Worm (Caenorhabditis elegans) whole organism, mixed stage, embryonic: ENCODE results near the gene F23H11.2.

ENCODE experiments used
- ces-1 ChIP-seq: fragments of 150-350 bp; optimal IDR thresholded peaks from 2 replicates; lab custom pipeline; 2014; ENCODE audit warnings: missing biosample characterization, missing genetic modification reagents, missing genetic modification characterization
- flh-1 ChIP-seq: fragments of 200-800 bp; sonication (Bioruptor generic); optimal IDR thresholded peaks from 2 replicates; lab custom pipeline; 2018; ENCODE audit warnings: mild to moderate bottlenecking, missing genetic modification characterization, moderate library complexity, missing compliant biosample characterization
- lin-13 ChIP-seq: fragments of 150-350 bp; optimal IDR thresholded peaks from 2 replicates; lab custom pipeline; 2014; ENCODE audit warnings: missing biosample characterization, missing genetic modification characterization
- lsy-2 ChIP-seq: fragments of 150-350 bp; optimal IDR thresholded peaks from 2 replicates; lab custom pipeline; 2014; ENCODE audit warnings: missing biosample characterization, missing genetic modification characterization
- mab-5 ChIP-seq: fragments of 150-350 bp; optimal IDR thresholded peaks from 2 replicates; lab custom pipeline; 2014; ENCODE audit warnings: missing biosample characterization, missing genetic modification characterization
- mep-1 ChIP-seq: fragments of 150-350 bp; optimal IDR thresholded peaks from 2 replicates; lab custom pipeline; 2017; ENCODE audit warnings: missing biosample characterization, missing genetic modification reagents, missing genetic modification characterization, inconsistent platforms
- nhr-12 ChIP-seq: fragments of 150-350 bp; optimal IDR thresholded peaks from 2 replicates; lab custom pipeline; 2014; ENCODE audit warnings: missing biosample characterization, missing genetic modification characterization
- nhr-28 ChIP-seq: fragments of 150-350 bp; optimal IDR thresholded peaks from 2 replicates; lab custom pipeline; 2014; ENCODE audit warnings: missing biosample characterization, missing genetic modification characterization
- snpc-4 ChIP-seq: fragments of 150-350 bp; optimal IDR thresholded peaks from 2 replicates; lab custom pipeline; 2014; ENCODE audit warnings: missing biosample characterization, missing genetic modification characterization
- tbx-8 ChIP-seq: fragments of 200-800 bp; sonication (Bioruptor generic); optimal IDR thresholded peaks from 2 replicates; lab custom pipeline; 2018; ENCODE audit warnings: mild to moderate bottlenecking, missing genetic modification characterization, moderate library complexity, missing compliant biosample characterization
- unc-120 ChIP-seq: sonication (generic microtip); optimal IDR thresholded peaks from 2 replicates; lab custom pipeline; 2017; ENCODE audit warnings: missing genetic modification characterization, missing compliant biosample characterization; ENCODE audit not compliant: poor library complexity, severe bottlenecking

- TF ChIP-seq nhr-12 (tag; lab: Kevin White, UChicago) (no peak), lin-13 (tag; lab: Kevin White, UChicago) (no peak), nhr-28 (tag; lab: Kevin White, UChicago) (no peak), snpc-4 (no peak), mab-5 (tag; lab: Kevin White, UChicago) (no peak), tbx-8 (GFP tag; lab: Kevin White, UChicago) (no peak), flh-1 (no peak), lsy-2 (tag; lab: Kevin White, UChicago) (no peak), ces-1 (GFP tag; lab: Kevin White, UChicago) (no peak), unc-120 (tag; lab: Kevin White, UChicago) (no peak), mep-1 (no peak)
Observed at ce11 chrIII:852296-852695, 43.3 kb upstream of the F23H11.2 start, which contains the start of gene moma-1.
